Fruit fly (Drosophila melanogaster) whole organism, embryonic: ENCODE measurements around the gene Dlip1.

Experiments used
- Abd-B ChIP-seq: fragments of 200-800 bp; sonication (Bioruptor generic); optimal IDR thresholded peaks from 2 replicates; lab custom pipeline; 2018; ENCODE audit warnings: missing biosample characterization, mild to moderate bottlenecking, missing genetic modification characterization, moderate library complexity
- Adf1 ChIP-seq: fragments of 200-800 bp; sonication (Bioruptor generic); IDR thresholded peaks from 2 replicates; pipeline ENCODE4 v1.3.6; 2022; ENCODE audit warnings: missing biosample characterization, missing genetic modification characterization
- CG10267 ChIP-seq: fragments of 200-800 bp; sonication (Bioruptor generic); optimal IDR thresholded peaks from 2 replicates; lab custom pipeline; 2018; ENCODE audit warnings: missing biosample characterization, mild to moderate bottlenecking, missing genetic modification characterization, moderate library complexity
- CG1233 ChIP-seq: fragments of 200-800 bp; sonication (Bioruptor generic); optimal IDR thresholded peaks from 4 replicates; lab custom pipeline; 2018; ENCODE audit warnings: missing biosample characterization, mild to moderate bottlenecking, missing genetic modification characterization
- CG12391 ChIP-seq: fragments of 200-800 bp; sonication (Bioruptor generic); optimal IDR thresholded peaks from 3 replicates; lab custom pipeline; 2018; ENCODE audit warnings: missing biosample characterization, mild to moderate bottlenecking, missing genetic modification characterization, moderate library complexity
- CG15269 ChIP-seq: fragments of 200-800 bp; sonication (Bioruptor generic); optimal IDR thresholded peaks from 2 replicates; lab custom pipeline; 2018; ENCODE audit warnings: missing biosample characterization, mild to moderate bottlenecking, missing genetic modification characterization, moderate library complexity
- CG17612 ChIP-seq: fragments of 200-800 bp; sonication (Bioruptor generic); IDR thresholded peaks from 2 replicates; pipeline ENCODE4 v1.3.6; 2022; ENCODE audit warnings: missing biosample characterization, missing genetic modification characterization
- CG17912 ChIP-seq: fragments of 200-800 bp; sonication (Bioruptor generic); optimal IDR thresholded peaks from 2 replicates; lab custom pipeline; 2018; ENCODE audit warnings: missing biosample characterization, mild to moderate bottlenecking, missing genetic modification characterization
- CG1832 ChIP-seq: fragments of 200-800 bp; sonication (Bioruptor generic); optimal IDR thresholded peaks from 2 replicates; lab custom pipeline; 2017; ENCODE audit warnings: missing biosample characterization, mild to moderate bottlenecking, missing genetic modification characterization, inconsistent platforms
- CG2116 ChIP-seq: fragments of 200-800 bp; sonication (Bioruptor generic); optimal IDR thresholded peaks from 3 replicates; lab custom pipeline; 2018; ENCODE audit warnings: missing biosample characterization, mild to moderate bottlenecking, missing genetic modification characterization
- CG2120 ChIP-seq: fragments of 200-800 bp; sonication (Bioruptor generic); optimal IDR thresholded peaks from 3 replicates; lab custom pipeline; 2016; ENCODE audit warnings: missing biosample characterization, missing genetic modification characterization
- CG6683 ChIP-seq: fragments of 200-800 bp; sonication (Bioruptor generic); optimal IDR thresholded peaks from 2 replicates; lab custom pipeline; 2017; ENCODE audit warnings: missing biosample characterization, mild to moderate bottlenecking, missing genetic modification characterization, missing genetic modification reagents
- CG8290 ChIP-seq, 3 experiments: fragments of 200-800 bp; sonication (Bioruptor generic); optimal IDR thresholded peaks; 2 replicates each; lab custom pipeline; 2016 to 2019; ENCODE audit warnings: missing biosample characterization in 3 of 3, missing genetic modification characterization in 3 of 3, mild to moderate bottlenecking in 2 of 3, moderate library complexity in 1 of 3
- CG8478 ChIP-seq: fragments of >200 bp; optimal IDR thresholded peaks from 2 replicates; lab custom pipeline; 2018
- Dip2 ChIP-seq: fragments of 200-800 bp; sonication (Bioruptor generic); IDR thresholded peaks from 2 replicates; pipeline ENCODE4 v1.3.6; 2022; ENCODE audit warnings: missing biosample characterization, missing genetic modification characterization
- Dip3 ChIP-seq: fragments of 200-800 bp; sonication (Bioruptor generic); optimal IDR thresholded peaks from 3 replicates; lab custom pipeline; 2016; ENCODE audit warnings: missing biosample characterization, missing genetic modification characterization
- Dll ChIP-seq: fragments of 200-800 bp; sonication (Bioruptor generic); IDR thresholded peaks from 4 replicates; pipeline ENCODE4 v1.3.6; 2022; ENCODE audit warnings: missing biosample characterization, missing genetic modification characterization; ENCODE audit not compliant: partially characterized antibody
- Drgx ChIP-seq: fragments of 200-800 bp; sonication (Bioruptor generic); IDR thresholded peaks from 2 replicates; pipeline ENCODE4 v1.3.6; 2022; ENCODE audit warnings: missing biosample characterization, missing genetic modification characterization
- ERR ChIP-seq: fragments of 200-800 bp; sonication (Bioruptor generic); optimal IDR thresholded peaks from 2 replicates; lab custom pipeline; 2016; ENCODE audit warnings: missing biosample characterization, missing genetic modification characterization
- Fer2 ChIP-seq: fragments of 200-800 bp; sonication (Bioruptor generic); optimal IDR thresholded peaks from 2 replicates; lab custom pipeline; 2018; ENCODE audit warnings: missing biosample characterization, mild to moderate bottlenecking, missing genetic modification characterization, moderate library complexity
- H15 ChIP-seq: fragments of 200-800 bp; sonication (Bioruptor generic); IDR thresholded peaks from 3 replicates; pipeline ENCODE4 v1.3.6; 2022; ENCODE audit warnings: missing biosample characterization, missing genetic modification characterization
- HLHmδ ChIP-seq: fragments of 200-800 bp; sonication (Bioruptor generic); optimal IDR thresholded peaks from 2 replicates; lab custom pipeline; 2018; ENCODE audit warnings: missing biosample characterization, mild to moderate bottlenecking, missing genetic modification characterization, moderate library complexity
- Hsf ChIP-seq: fragments of 200-800 bp; sonication (Bioruptor generic); optimal IDR thresholded peaks from 3 replicates; lab custom pipeline; 2016; ENCODE audit warnings: missing biosample characterization, missing genetic modification characterization
- Jarid2 ChIP-seq: fragments of 200-800 bp; sonication (Bioruptor generic); optimal IDR thresholded peaks from 3 replicates; lab custom pipeline; 2017; ENCODE audit warnings: mild to moderate bottlenecking, missing biosample characterization, missing genetic modification reagents, missing genetic modification characterization
- Mad ChIP-seq: fragments of 200-800 bp; sonication (Bioruptor generic); optimal IDR thresholded peaks from 2 replicates; lab custom pipeline; 2016; ENCODE audit warnings: missing biosample characterization, missing genetic modification characterization
- Max ChIP-seq: fragments of 200-800 bp; sonication (Bioruptor generic); optimal IDR thresholded peaks from 2 replicates; lab custom pipeline; 2016; ENCODE audit warnings: missing biosample characterization, mild to moderate bottlenecking, missing genetic modification characterization
- Opbp ChIP-seq: fragments of 200-800 bp; sonication (Bioruptor generic); IDR thresholded peaks from 3 replicates; pipeline ENCODE4 v1.3.6; 2022; ENCODE audit warnings: missing biosample characterization, missing genetic modification characterization; ENCODE audit not compliant: partially characterized antibody
- Six4 ChIP-seq: fragments of 200-800 bp; sonication (Bioruptor generic); optimal IDR thresholded peaks from 2 replicates; lab custom pipeline; 2016; ENCODE audit warnings: missing biosample characterization, missing genetic modification characterization
- Xbp1 ChIP-seq: fragments of 200-800 bp; sonication (Bioruptor generic); optimal IDR thresholded peaks from 3 replicates; lab custom pipeline; 2016; ENCODE audit warnings: missing biosample characterization, mild to moderate bottlenecking, missing genetic modification characterization
- aop ChIP-seq: fragments of 200-800 bp; sonication (Bioruptor generic); IDR thresholded peaks from 2 replicates; pipeline ENCODE4 v1.3.6; 2022; ENCODE audit warnings: missing biosample characterization, missing genetic modification characterization
- bab2 ChIP-seq: fragments of 200-800 bp; sonication (Bioruptor generic); optimal IDR thresholded peaks from 2 replicates; lab custom pipeline; 2016; ENCODE audit warnings: missing biosample characterization, missing genetic modification characterization
- bowl ChIP-seq: fragments of 200-800 bp; sonication (Bioruptor generic); IDR thresholded peaks from 2 replicates; pipeline ENCODE4 v1.3.6; 2022; ENCODE audit warnings: missing biosample characterization, missing genetic modification characterization
- btn ChIP-seq: fragments of 200-800 bp; sonication (Bioruptor generic); optimal IDR thresholded peaks from 2 replicates; lab custom pipeline; 2016; ENCODE audit warnings: missing biosample characterization, missing genetic modification characterization
- crol ChIP-seq: fragments of 200-800 bp; sonication (Bioruptor generic); IDR thresholded peaks from 2 replicates; pipeline ENCODE4 v1.3.6; 2022; ENCODE audit warnings: missing biosample characterization, missing genetic modification characterization
- gro ChIP-seq: fragments of 200-800 bp; sonication (Bioruptor generic); optimal IDR thresholded peaks from 2 replicates; lab custom pipeline; 2016; ENCODE audit warnings: missing biosample characterization, missing genetic modification characterization
- her ChIP-seq: fragments of 200-800 bp; sonication (Bioruptor generic); optimal IDR thresholded peaks from 2 replicates; lab custom pipeline; 2016; ENCODE audit warnings: missing biosample characterization, missing genetic modification characterization
- hkb ChIP-seq, 2 experiments: fragments of 200-800 bp in 1 of 2; fragments of >200 bp in 1 of 2; sonication (Bioruptor generic) in 1 of 2; IDR thresholded peaks in 1 of 2; optimal IDR thresholded peaks in 1 of 2; 2 replicates each; pipeline versions ENCODE4 v1.3.6 to Lab custom; 2017 to 2022; ENCODE audit warnings: missing biosample characterization in 1 of 2, missing genetic modification characterization in 1 of 2
- inv ChIP-seq: fragments of 200-800 bp; sonication (Bioruptor generic); IDR thresholded peaks from 2 replicates; pipeline ENCODE4 v1.3.6; 2022; ENCODE audit warnings: missing biosample characterization, missing genetic modification characterization; ENCODE audit not compliant: partially characterized antibody
- lola ChIP-seq, 3 experiments: fragments of >200 bp in 2 of 3; fragments of 200-800 bp in 1 of 3; sonication (Bioruptor generic) in 1 of 3; optimal IDR thresholded peaks; 2 replicates each; lab custom pipeline; 2017 to 2019; ENCODE audit warnings: missing biosample characterization in 3 of 3, missing genetic modification characterization in 3 of 3, mild to moderate bottlenecking in 1 of 3, moderate library complexity in 1 of 3
- nom ChIP-seq: fragments of 200-800 bp; sonication (Bioruptor generic); optimal IDR thresholded peaks from 2 replicates; lab custom pipeline; 2017; ENCODE audit warnings: missing biosample characterization, missing genetic modification characterization, mild to moderate bottlenecking, moderate library complexity, missing genetic modification reagents
- row ChIP-seq: fragments of 200-800 bp; sonication (Bioruptor generic); IDR thresholded peaks from 3 replicates; pipeline ENCODE4 v1.3.6; 2022; ENCODE audit warnings: missing biosample characterization, missing genetic modification characterization
- slou ChIP-seq: fragments of 200-800 bp; sonication (Bioruptor generic); optimal IDR thresholded peaks from 3 replicates; lab custom pipeline; 2016; ENCODE audit warnings: missing biosample characterization, missing genetic modification characterization
- sob ChIP-seq: fragments of 200-800 bp; sonication (Bioruptor generic); IDR thresholded peaks from 2 replicates; pipeline ENCODE4 v1.3.6; 2022; ENCODE audit warnings: missing biosample characterization, missing genetic modification characterization
- sqz ChIP-seq: fragments of 200-800 bp; sonication (Bioruptor generic); optimal IDR thresholded peaks from 3 replicates; lab custom pipeline; 2018; ENCODE audit warnings: missing biosample characterization, mild to moderate bottlenecking, missing genetic modification characterization
- sr ChIP-seq: fragments of 200-800 bp; sonication (Bioruptor generic); IDR thresholded peaks from 3 replicates; pipeline ENCODE4 v1.3.6; 2022; ENCODE audit warnings: missing biosample characterization, missing genetic modification characterization
- stc ChIP-seq: fragments of 200-800 bp; sonication (Bioruptor generic); IDR thresholded peaks from 2 replicates; pipeline ENCODE4 v1.3.6; 2022; ENCODE audit warnings: missing biosample characterization, missing genetic modification characterization
- tgo ChIP-seq: fragments of 200-800 bp; sonication (Bioruptor generic); IDR thresholded peaks from 3 replicates; pipeline ENCODE4 v1.3.6; 2022; ENCODE audit warnings: missing biosample characterization, missing genetic modification characterization
- unc-4 ChIP-seq: fragments of 200-800 bp; sonication (Bioruptor generic); IDR thresholded peaks from 2 replicates; pipeline ENCODE4 v1.3.6; 2022; ENCODE audit warnings: missing biosample characterization, missing genetic modification characterization; ENCODE audit not compliant: partially characterized antibody
- zen ChIP-seq: fragments of 200-800 bp; sonication (Bioruptor generic); optimal IDR thresholded peaks from 3 replicates; lab custom pipeline; 2018; ENCODE audit warnings: missing biosample characterization, mild to moderate bottlenecking, missing genetic modification characterization, moderate library complexity
- zfh2 ChIP-seq: fragments of 200-800 bp; sonication (Bioruptor generic); optimal IDR thresholded peaks from 2 replicates; lab custom pipeline; 2016; ENCODE audit warnings: missing biosample characterization, missing genetic modification characterization

Dlip1 gene

dm6 chrX:9156388-9156823 is 2.0 kb upstream of the Dlip1 start, which contains the start of gene His3.3B (continued):
- TF ChIP-seq Fer2 (tag; lab: Kevin White, UChicago) = no peak
- TF ChIP-seq bab2 (GFP tag; lab: Kevin White, UChicago) = no peak
- no peak for TF ChIP-seq aop (GFP tag; lab: Robert Waterston, UW)
- TF ChIP-seq zen (tag; lab: Kevin White, UChicago) = no peak
- no peak for TF ChIP-seq Dip3 (GFP tag; lab: Kevin White, UChicago)
- no peak for TF ChIP-seq Hsf (GFP tag; lab: Kevin White, UChicago)
- no peak for TF ChIP-seq hkb (optimal IDR thresholded peaks at IDR 0.05; lab: Kevin White, UChicago)
- no peak; the same call in 1 of the 2 replicates for TF ChIP-seq hkb (GFP tag; IDR thresholded peaks at IDR 0.05; lab: Robert Waterston, UW)
- TF ChIP-seq stc (GFP tag; lab: Robert Waterston, UW) = no peak
- TF ChIP-seq gro (GFP tag; lab: Kevin White, UChicago) = peak; percentile 25
- TF ChIP-seq CG10267 (tag; lab: Kevin White, UChicago) = peak; percentile 47
- TF ChIP-seq unc-4 (GFP tag; lab: Robert Waterston, UW) = peak; percentile 48
- peak; percentile 31 for TF ChIP-seq CG15269 (tag; lab: Kevin White, UChicago)
- no peak for TF ChIP-seq Six4 (GFP tag; lab: Kevin White, UChicago)
- TF ChIP-seq CG1233 (GFP tag; lab: Kevin White, UChicago) = no peak
- TF ChIP-seq bowl (GFP tag; lab: Robert Waterston, UW) = peak; percentile 38; the same call in 1 of the 2 replicates
- TF ChIP-seq Xbp1 = peak; percentile 7
- TF ChIP-seq Drgx (GFP tag; lab: Robert Waterston, UW) = no peak
- TF ChIP-seq lola (GFP tag; optimal IDR thresholded peaks at IDR 0.05; lab: Kevin White, UChicago) = no peak
- TF ChIP-seq Adf1 (GFP tag; lab: Robert Waterston, UW) = no peak

DNA sequence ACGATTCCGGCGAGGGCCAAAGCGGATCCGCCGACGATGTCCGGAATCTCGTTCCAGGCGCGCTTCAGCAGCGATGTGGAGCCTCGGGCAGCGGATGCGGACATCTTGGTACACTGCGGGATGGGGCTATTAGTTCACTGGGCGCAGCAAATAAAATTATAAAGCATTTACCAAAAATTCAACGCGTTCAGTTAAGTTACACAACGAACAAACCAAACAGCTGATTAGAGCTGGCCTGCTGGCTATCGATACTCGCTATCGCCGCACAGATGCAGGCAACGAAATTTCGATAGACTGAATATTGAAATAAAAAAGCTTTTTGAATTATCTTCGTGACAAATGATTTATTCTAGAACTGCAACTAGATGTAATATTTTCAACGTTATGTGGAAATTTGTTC is 1.3 kb downstream of the Dlip1 start, which contains the start of gene NdufA3:
Gene NdufA3 (minus strand): TSS at position 317 of the 400 bp plus-strand sequence.
- TF ChIP-seq ERR (GFP tag; lab: Kevin White, UChicago) (no peak), Dip2 (GFP tag; lab: Robert Waterston, UW) (no peak), sqz (GFP tag; lab: Kevin White, UChicago) (no peak), inv (peak; percentile 66), Opbp (GFP tag; lab: Robert Waterston, UW) (peak; percentile 82), Jarid2 (no peak), crol (GFP tag; lab: Robert Waterston, UW) (no peak), zfh2 (GFP tag; lab: Kevin White, UChicago) (no peak), nom (GFP tag; lab: Kevin White, UChicago) (no peak), her (GFP tag; lab: Kevin White, UChicago) (no peak), CG6683 (GFP tag; lab: Kevin White, UChicago) (no peak), btn (GFP tag; lab: Kevin White, UChicago) (no peak), Dll (GFP tag; lab: Robert Waterston, UW) (peak; percentile 83), sr (GFP tag; lab: Robert Waterston, UW) (no peak), CG2116 (GFP tag; lab: Kevin White, UChicago) (peak; percentile 41), tgo (GFP tag; lab: Robert Waterston, UW) (no peak), CG17912 (GFP tag; lab: Kevin White, UChicago) (no peak), CG8478 (lab: Kevin White, UChicago) (no peak), H15 (GFP tag; lab: Robert Waterston, UW) (no peak), sob (no peak), HLHmδ (GFP tag; lab: Kevin White, UChicago) (no peak), Abd-B (GFP tag; lab: Kevin White, UChicago) (no peak), row (GFP tag; lab: Robert Waterston, UW) (peak; percentile 67), CG2120 (GFP tag; lab: Kevin White, UChicago) (no peak), CG17612 (GFP tag; lab: Robert Waterston, UW) (no peak), slou (GFP tag; lab: Kevin White, UChicago) (no peak), Mad (no peak), CG12391 (tag; lab: Kevin White, UChicago) (no peak), Max (GFP tag; lab: Kevin White, UChicago) (no peak), CG1832 (GFP tag; lab: Kevin White, UChicago) (no peak), CG8290 (GFP tag; optimal IDR thresholded peaks at IDR 0.05; lab: Kevin White, UChicago) (no peak), CG8290 (tag; optimal IDR thresholded peaks at IDR 0.05; lab: Kevin White, UChicago) (peak in 1 of 2 experiments; percentile 19)
